Worm (Caenorhabditis elegans): ENCODE data around the gene rpl-15.

The rpl-15 gene

DNA sequence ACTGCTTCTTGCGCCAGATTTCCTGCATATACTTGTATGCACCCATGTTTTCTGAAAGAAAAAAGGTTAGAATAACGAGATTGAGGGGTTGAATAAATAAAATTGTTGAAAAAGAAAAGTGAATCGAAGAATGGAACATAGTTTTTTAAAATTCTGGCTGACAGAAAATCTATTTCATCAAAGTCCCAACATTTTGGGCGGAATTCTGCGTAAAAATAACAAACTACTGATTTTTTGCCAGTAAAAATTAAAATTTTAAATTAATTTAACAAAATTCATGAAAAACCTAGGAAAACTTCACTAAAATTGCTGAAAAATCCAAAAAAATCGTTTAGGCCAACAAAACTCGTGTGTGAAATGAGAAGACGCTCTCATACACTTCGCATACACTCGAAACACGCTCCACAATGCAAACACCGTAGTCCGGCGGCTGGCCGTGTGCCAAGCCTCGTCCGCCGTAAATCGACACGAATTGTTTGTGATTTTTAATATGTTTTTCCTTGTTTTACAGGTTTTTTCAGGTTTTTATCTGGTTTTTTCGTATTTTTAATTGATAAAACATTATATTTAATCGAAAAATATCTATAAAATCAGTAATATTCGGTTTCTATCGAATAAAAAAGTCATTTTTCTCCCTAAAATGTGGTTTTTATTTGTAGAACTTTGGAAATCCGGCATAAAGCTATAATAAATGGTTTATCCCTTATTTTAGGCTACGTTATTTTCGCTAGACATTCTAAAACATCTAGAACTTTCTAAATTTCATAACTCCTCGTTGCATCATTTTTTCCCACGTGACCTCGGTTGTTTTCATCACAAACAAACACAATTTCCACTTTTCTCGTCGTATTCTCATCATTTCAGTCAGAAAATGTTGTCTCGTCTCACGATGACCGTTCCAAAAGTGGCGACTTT lies at the start of gene rpl-15, which contains the start of gene K11H12.8:
rpl-15 (minus strand) TSS at position 51 of the 915 bp plus-strand sequence.
K11H12.8 (plus strand) TSS at position 865 of the 915 bp plus-strand sequence.
- peak; percentile 76 for TF ChIP-seq nhr-12 (tag; optimal IDR thresholded peaks at IDR 0.05)
- peak; percentile 97 for TF ChIP-seq M03D4.4 (tag; optimal IDR thresholded peaks at IDR 0.05)
- peak; percentile 96 for TF ChIP-seq ceh-39 (tag; optimal IDR thresholded peaks at IDR 0.05)
- TF ChIP-seq nhr-76 (tag; optimal IDR thresholded peaks at IDR 0.05), result no peak
- TF ChIP-seq sem-2 (GFP tag; optimal IDR thresholded peaks at IDR 0.05), result peak; percentile 76
- TF ChIP-seq bed-3 (GFP tag; optimal IDR thresholded peaks at IDR 0.05), result peak; percentile 73
- peak; percentile 93 for TF ChIP-seq ceh-43 (GFP tag; optimal IDR thresholded peaks at IDR 0.05)
- TF ChIP-seq ham-2 (GFP tag; optimal IDR thresholded peaks at IDR 0.05), result peak; percentile 88
- TF ChIP-seq ztf-11 (tag; optimal IDR thresholded peaks at IDR 0.05), result peak; percentile 92
- TF ChIP-seq nhr-237 (tag; optimal IDR thresholded peaks at IDR 0.05), result peak; percentile 99
- TF ChIP-seq elt-1 (tag; optimal IDR thresholded peaks at IDR 0.05; ENCODE audit: borderline replicate concordance, insufficient read depth), result peak; percentile 74
- TF ChIP-seq mab-5 (tag; optimal IDR thresholded peaks at IDR 0.05), result peak; percentile 86
- peak; percentile 93 for TF ChIP-seq ceh-83 (GFP tag; optimal IDR thresholded peaks at IDR 0.05)
- TF ChIP-seq unc-62 (GFP tag; optimal IDR thresholded peaks at IDR 0.05), result peak; percentile 93
- TF ChIP-seq unc-120 (tag; optimal IDR thresholded peaks at IDR 0.05; ENCODE audit: poor library complexity, severe bottlenecking), result peak; percentile 94
- peak; percentile 62 for TF ChIP-seq unc-39 (tag; optimal IDR thresholded peaks at IDR 0.05)
- peak; percentile 85 for TF ChIP-seq ces-1 (GFP tag; optimal IDR thresholded peaks at IDR 0.05)
- peak; percentile 38 for TF ChIP-seq blmp-1 (tag; optimal IDR thresholded peaks at IDR 0.05)
- peak; percentile 95 for TF ChIP-seq mls-2 (tag; optimal IDR thresholded peaks at IDR 0.05)
- peak; percentile 100 for TF ChIP-seq mep-1 (tag; optimal IDR thresholded peaks at IDR 0.05)
- peak; percentile 100 for TF ChIP-seq lin-13 (tag; optimal IDR thresholded peaks at IDR 0.05)
- TF ChIP-seq hlh-1 (tag; optimal IDR thresholded peaks at IDR 0.05), result peak; percentile 90
- TF ChIP-seq snpc-4 (tag; optimal IDR thresholded peaks at IDR 0.05), result no peak
- TF ChIP-seq drap-1 (GFP tag; optimal IDR thresholded peaks at IDR 0.05), result peak; percentile 92
- no peak for TF ChIP-seq zip-8 (tag; optimal IDR thresholded peaks at IDR 0.05)
- TF ChIP-seq lsy-2 (tag; optimal IDR thresholded peaks at IDR 0.05), result peak; percentile 100
- peak; percentile 98 for TF ChIP-seq sptf-1 (tag; optimal IDR thresholded peaks at IDR 0.05)
- TF ChIP-seq pha-4 (tag; optimal IDR thresholded peaks at IDR 0.05), result peak; percentile 100
- peak; percentile 94 for TF ChIP-seq tbx-8 (GFP tag; optimal IDR thresholded peaks at IDR 0.05)
- TF ChIP-seq cnd-1 (tag; optimal IDR thresholded peaks at IDR 0.05), result peak; percentile 96
- TF ChIP-seq flh-1 (GFP tag; optimal IDR thresholded peaks at IDR 0.05), result peak; percentile 62
- TF ChIP-seq nhr-28 (tag; optimal IDR thresholded peaks at IDR 0.05), result peak; percentile 78
- TF ChIP-seq elt-3 (tag; optimal IDR thresholded peaks at IDR 0.05), result peak; percentile 83
- TF ChIP-seq lin-32 (GFP tag; optimal IDR thresholded peaks at IDR 0.05), result peak; percentile 75
- TF ChIP-seq nhr-2 (tag; optimal IDR thresholded peaks at IDR 0.05), result peak; percentile 62

DNA sequence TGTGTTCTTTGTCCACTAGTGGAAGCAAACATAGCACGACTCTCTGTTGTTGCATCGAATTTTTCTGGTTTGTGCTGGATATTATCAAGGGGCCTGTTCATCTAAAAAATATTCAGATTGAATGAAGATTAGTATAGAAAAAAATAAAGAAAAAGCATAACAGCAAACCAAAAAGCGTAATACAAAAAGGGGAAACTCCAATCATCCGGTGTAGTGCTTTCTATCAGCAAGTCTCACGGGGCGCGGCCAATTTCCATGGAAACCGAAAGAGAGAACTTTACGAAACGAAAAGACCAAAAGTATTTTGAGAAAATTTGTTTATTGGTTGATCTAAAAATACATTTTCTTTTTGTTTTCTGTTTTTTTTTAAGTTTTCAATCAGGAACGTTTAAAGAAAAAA lies 43.9 kb upstream of the rpl-15 start, which contains the start of gene Y55F3C.17:
Y55F3C.17 (minus strand) TSS at position 101 of the 400 bp plus-strand sequence.
- no peak for TF ChIP-seq ceh-39 (tag; optimal IDR thresholded peaks at IDR 0.05)
- TF ChIP-seq elt-3 (tag; optimal IDR thresholded peaks at IDR 0.05), result no peak
- no peak for TF ChIP-seq elt-1 (tag; optimal IDR thresholded peaks at IDR 0.05; ENCODE audit: borderline replicate concordance, insufficient read depth)
- TF ChIP-seq nhr-12 (tag; optimal IDR thresholded peaks at IDR 0.05), result no peak
- no peak for TF ChIP-seq mls-2 (tag; optimal IDR thresholded peaks at IDR 0.05)
- no peak for TF ChIP-seq sem-2 (GFP tag; optimal IDR thresholded peaks at IDR 0.05)
- TF ChIP-seq ces-1 (GFP tag; optimal IDR thresholded peaks at IDR 0.05), result no peak

DNA sequence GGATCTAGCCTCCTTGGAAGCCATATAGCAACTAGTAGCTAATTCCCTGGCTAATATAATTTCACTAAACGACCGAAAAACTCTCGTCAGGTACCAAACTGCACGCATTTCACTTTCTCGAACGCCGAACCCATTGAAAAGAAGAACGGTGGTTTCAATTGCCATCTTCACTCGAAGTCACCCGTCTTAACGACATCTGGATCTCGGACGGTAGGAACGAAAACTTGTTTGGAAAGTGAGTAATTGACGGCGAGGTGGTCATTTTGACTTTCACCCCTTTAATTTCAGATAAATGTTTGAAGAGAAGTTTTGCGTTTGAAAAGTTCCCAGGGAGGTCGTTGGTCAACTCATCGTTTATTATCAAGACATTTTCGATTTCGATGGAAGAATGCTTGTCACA lies 30.4 kb upstream of the rpl-15 start:
- TF ChIP-seq M03D4.4 (tag; optimal IDR thresholded peaks at IDR 0.05) (no peak), nhr-237 (tag; optimal IDR thresholded peaks at IDR 0.05) (no peak), mab-5 (tag; optimal IDR thresholded peaks at IDR 0.05) (no peak), ces-1 (GFP tag; optimal IDR thresholded peaks at IDR 0.05) (no peak), ceh-39 (tag; optimal IDR thresholded peaks at IDR 0.05) (no peak), unc-120 (tag; optimal IDR thresholded peaks at IDR 0.05; ENCODE audit: poor library complexity, severe bottlenecking) (no peak), ceh-83 (GFP tag; optimal IDR thresholded peaks at IDR 0.05) (no peak), lsy-2 (tag; optimal IDR thresholded peaks at IDR 0.05) (no peak), blmp-1 (tag; optimal IDR thresholded peaks at IDR 0.05) (no peak), mep-1 (tag; optimal IDR thresholded peaks at IDR 0.05) (no peak), ham-2 (GFP tag; optimal IDR thresholded peaks at IDR 0.05) (no peak), ztf-11 (tag; optimal IDR thresholded peaks at IDR 0.05) (no peak), lin-13 (tag; optimal IDR thresholded peaks at IDR 0.05) (no peak), unc-39 (tag; optimal IDR thresholded peaks at IDR 0.05) (no peak), sem-2 (GFP tag; optimal IDR thresholded peaks at IDR 0.05) (no peak)

Data from whole organism, mixed stage, embryonic.